Fruit fly (Drosophila melanogaster): Measurements from ENCODE around the gene Unc-76.

The Unc-76 gene

DNA sequence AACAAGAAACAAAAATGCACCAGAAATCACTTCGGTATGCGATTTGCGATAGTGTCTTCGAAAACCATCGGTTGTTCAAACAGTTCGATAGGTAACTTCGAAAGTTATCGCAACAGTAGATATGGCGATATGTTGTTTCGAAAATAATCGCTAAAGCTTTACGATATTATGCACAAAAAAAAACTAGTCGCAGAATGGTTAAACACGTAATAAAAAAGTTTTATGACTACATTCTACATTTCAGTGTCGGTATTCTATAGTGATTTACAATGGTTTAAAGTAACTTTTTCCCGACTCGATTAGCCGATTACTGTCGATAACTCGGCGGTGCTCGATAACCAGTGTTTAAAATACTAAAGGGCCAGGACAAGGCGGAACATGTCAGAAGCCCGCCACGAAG is 15.3 kb upstream of the Unc-76 start, which contains the start of gene CG4281 (continued):
- TF ChIP-seq psq (GFP tag; optimal IDR thresholded peaks at IDR 0.05) (no peak), unpg (GFP tag; optimal IDR thresholded peaks at IDR 0.05) (no peak), gro (GFP tag; optimal IDR thresholded peaks at IDR 0.05) (no peak), Nf-YA (GFP tag; IDR thresholded peaks at IDR 0.05) (no peak), zfh2 (GFP tag; optimal IDR thresholded peaks at IDR 0.05) (no peak), BtbVII (GFP tag; optimal IDR thresholded peaks at IDR 0.05) (no peak), CG12744 (GFP tag; optimal IDR thresholded peaks at IDR 0.05) (no peak), NK7.1 (GFP tag; optimal IDR thresholded peaks at IDR 0.05) (no peak), Trl (optimal IDR thresholded peaks at IDR 0.05) (no peak), Trl (GFP tag; optimal IDR thresholded peaks at IDR 0.05) (no peak), Nf-YC (tag; optimal IDR thresholded peaks at IDR 0.05) (no peak), so (GFP tag; IDR thresholded peaks at IDR 0.05) (no peak), CG7928 (GFP tag; optimal IDR thresholded peaks at IDR 0.05) (no peak), scrt (GFP tag; optimal IDR thresholded peaks at IDR 0.05) (no peak), gce (GFP tag; IDR thresholded peaks at IDR 0.05) (no peak), rib (GFP tag; IDR thresholded peaks at IDR 0.05) (no peak), CG1603 (tag; optimal IDR thresholded peaks at IDR 0.05) (peak; percentile 14)

DNA sequence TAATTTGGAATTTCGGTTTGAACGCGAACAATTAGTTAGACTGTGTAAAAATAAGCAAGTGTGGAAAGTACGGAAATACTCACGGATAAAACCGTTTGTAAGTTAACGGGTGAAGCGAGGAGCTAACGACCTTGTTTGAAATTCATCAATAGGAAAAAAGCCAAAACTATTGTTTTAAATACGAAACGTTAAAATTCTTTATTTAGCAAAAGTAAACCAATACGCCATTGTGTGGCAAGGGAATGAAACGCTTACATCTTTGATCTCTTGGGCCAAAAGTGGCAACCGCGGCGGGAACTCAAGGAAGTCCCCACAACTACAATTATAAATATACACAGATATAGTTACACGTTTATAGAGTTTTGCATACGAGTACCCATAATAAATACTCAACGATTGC is 14.2 kb upstream of the Unc-76 start, which contains the start of gene CG14054:
Gene CG14054 (minus strand): TSS at position 101 of the 400 bp plus-strand sequence.
- TF ChIP-seq ap (GFP tag; IDR thresholded peaks at IDR 0.05): no peak
- TF ChIP-seq sens (GFP tag): peak; percentile 24

DNA sequence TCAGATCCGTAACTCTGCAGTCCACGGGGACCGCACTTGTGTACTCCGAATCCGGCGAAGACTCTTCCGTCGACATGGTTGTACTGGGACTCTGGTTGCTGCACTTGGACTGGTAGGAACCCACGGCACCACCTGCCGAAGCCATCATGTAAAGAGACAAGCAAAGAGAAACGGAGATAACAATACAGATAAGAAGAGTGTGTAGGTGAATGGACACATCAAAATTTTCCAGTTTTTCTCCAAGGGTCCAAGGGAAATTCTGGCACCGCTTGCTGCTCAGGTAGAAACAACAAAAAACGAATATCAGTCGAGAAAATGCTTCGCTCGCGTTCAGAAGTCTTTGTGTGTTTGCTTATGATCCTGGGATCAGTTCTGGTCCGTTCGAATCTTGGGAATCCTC is 12.1 kb upstream of the Unc-76 start, which contains the start of gene CG4194:
Gene CG4194 (plus strand): TSS at position 301 of the 400 bp plus-strand sequence.
- TF ChIP-seq Lim3 (GFP tag; IDR thresholded peaks at IDR 0.05): no peak
- peak; percentile 8 for TF ChIP-seq ac (GFP tag; optimal IDR thresholded peaks at IDR 0.05)
- TF ChIP-seq trh (GFP tag; optimal IDR thresholded peaks at IDR 0.05): no peak
- TF ChIP-seq CG7963 (GFP tag; IDR thresholded peaks at IDR 0.05; ENCODE audit: partially characterized antibody): no peak
- no peak for TF ChIP-seq her (GFP tag; optimal IDR thresholded peaks at IDR 0.05)
- no peak for TF ChIP-seq CG4360 (GFP tag; IDR thresholded peaks at IDR 0.05)
- TF ChIP-seq CG3163 (GFP tag; optimal IDR thresholded peaks at IDR 0.05): peak; percentile 50

dm6 chrX:2069787-2070707 is 10.4 kb upstream of the Unc-76 start:
- TF ChIP-seq peb (GFP tag; IDR thresholded peaks at IDR 0.05): no peak
- no peak for TF ChIP-seq CG15696 (tag; optimal IDR thresholded peaks at IDR 0.05)
- TF ChIP-seq kah (GFP tag; optimal IDR thresholded peaks at IDR 0.05): no peak
- TF ChIP-seq CG13894 (tag; optimal IDR thresholded peaks at IDR 0.05): peak; percentile 42
- no peak for TF ChIP-seq Neu2 (GFP tag; optimal IDR thresholded peaks at IDR 0.05; ENCODE audit: borderline replicate concordance)
- TF ChIP-seq CG1832 (GFP tag; optimal IDR thresholded peaks at IDR 0.05): no peak
- no peak for TF ChIP-seq slou (GFP tag; optimal IDR thresholded peaks at IDR 0.05)
- TF ChIP-seq h (optimal IDR thresholded peaks at IDR 0.05): no peak
- no peak for TF ChIP-seq crc (GFP tag; optimal IDR thresholded peaks at IDR 0.05)
- peak; percentile 12 to 54 for TF ChIP-seq Trl (optimal IDR thresholded peaks at IDR 0.05)
- TF ChIP-seq Trl (GFP tag; optimal IDR thresholded peaks at IDR 0.05): no peak
- no peak for TF ChIP-seq CoRest (tag; optimal IDR thresholded peaks at IDR 0.05)
- TF ChIP-seq CG6813 (GFP tag; optimal IDR thresholded peaks at IDR 0.05): no peak
- TF ChIP-seq Ets97D (GFP tag; optimal IDR thresholded peaks at IDR 0.05): no peak
- no peak for TF ChIP-seq bigmax (GFP tag; optimal IDR thresholded peaks at IDR 0.05)
- no peak for TF ChIP-seq slbo (GFP tag; IDR thresholded peaks at IDR 0.05)
- peak; percentile 63 for TF ChIP-seq grn (GFP tag; optimal IDR thresholded peaks at IDR 0.05)
- no peak for TF ChIP-seq CG12299 (tag; optimal IDR thresholded peaks at IDR 0.05)
- TF ChIP-seq CG9437 (GFP tag; optimal IDR thresholded peaks at IDR 0.05): no peak
- no peak for TF ChIP-seq run (tag; optimal IDR thresholded peaks at IDR 0.05)
- TF ChIP-seq so (GFP tag; IDR thresholded peaks at IDR 0.05): no peak
- no peak for TF ChIP-seq CG14014 (GFP tag; IDR thresholded peaks at IDR 0.05)
- TF ChIP-seq wek (GFP tag; optimal IDR thresholded peaks at IDR 0.05): no peak
- TF ChIP-seq gem (tag; optimal IDR thresholded peaks at IDR 0.05): no peak
